Worm (Caenorhabditis elegans) whole organism, L2 larva: ENCODE results near the gene C14E2.4.

ENCODE experiments used
- ZK546.5 ChIP-seq: sonication (generic microtip); optimal IDR thresholded peaks from 2 replicates; lab custom pipeline; 2017; ENCODE audit warnings: missing biosample characterization, missing genetic modification characterization
- blmp-1 ChIP-seq: sonication (generic microtip); optimal IDR thresholded peaks from 2 replicates; lab custom pipeline; 2017; ENCODE audit warnings: missing genetic modification characterization, mild to moderate bottlenecking, missing compliant biosample characterization, antibody characterized with exemption, moderate library complexity; ENCODE audit not compliant: insufficient read depth
- elt-3 ChIP-seq: sonication (generic microtip); optimal IDR thresholded peaks from 2 replicates; lab custom pipeline; 2017; ENCODE audit warnings: missing biosample characterization, missing genetic modification characterization
- lin-11 ChIP-seq: fragments of 150-350 bp; sonication (generic microtip); optimal IDR thresholded peaks from 2 replicates; lab custom pipeline; 2014; ENCODE audit warnings: missing biosample characterization, missing genetic modification characterization, inconsistent platforms, mixed read lengths
- lin-39 ChIP-seq: fragments of 150-350 bp; optimal IDR thresholded peaks from 2 replicates; lab custom pipeline; 2014; ENCODE audit warnings: missing biosample characterization, missing genetic modification reagents, missing genetic modification characterization
- nhr-10 ChIP-seq: sonication (generic microtip); optimal IDR thresholded peaks from 2 replicates; lab custom pipeline; 2017; ENCODE audit warnings: missing biosample characterization, missing genetic modification characterization
- nhr-12 ChIP-seq: fragments of 150-350 bp; optimal IDR thresholded peaks from 2 replicates; lab custom pipeline; 2014; ENCODE audit warnings: missing biosample characterization, missing genetic modification characterization
- unc-62 ChIP-seq: fragments of 150-350 bp; optimal IDR thresholded peaks from 2 replicates; lab custom pipeline; 2014; ENCODE audit warnings: missing biosample characterization, missing genetic modification reagents, missing genetic modification characterization
- zag-1 ChIP-seq: fragments of 150-350 bp; optimal IDR thresholded peaks from 2 replicates; lab custom pipeline; 2014; ENCODE audit warnings: missing biosample characterization, missing genetic modification characterization
- ztf-11 ChIP-seq: sonication (generic microtip); optimal IDR thresholded peaks from 2 replicates; lab custom pipeline; 2017; ENCODE audit warnings: missing biosample characterization, missing genetic modification characterization

- no peak for TF ChIP-seq nhr-10
- TF ChIP-seq lin-11 (tag; lab: Kevin White, UChicago), result no peak
- TF ChIP-seq nhr-12 (tag; lab: Kevin White, UChicago), result no peak
- no peak for TF ChIP-seq zag-1 (tag; lab: Kevin White, UChicago)
- TF ChIP-seq blmp-1 (tag; lab: Kevin White, UChicago), result no peak
- no peak for TF ChIP-seq unc-62 (GFP tag; lab: Kevin White, UChicago)
- no peak for TF ChIP-seq elt-3
- TF ChIP-seq ztf-11, result no peak
- no peak for TF ChIP-seq ZK546.5 (tag; lab: Kevin White, UChicago)
- no peak for TF ChIP-seq lin-39 (tag; lab: Kevin White, UChicago)
These were observed 43.8 kb upstream of the C14E2.4 start, which contains the start of gene tbx-41 for ce11 chrX:1864946-1865345.
